Fruit fly (Drosophila melanogaster): Measurements from ENCODE around the gene trio.

Gene trio

dm6 chr3L:1034190-1034886, at the start of gene trio, which contains the start of gene CG9205:
trio (minus strand) TSS chr3L:1034875.
CG9205 (plus strand) TSS chr3L:1034697.
- no peak for TF ChIP-seq noc (tag; optimal IDR thresholded peaks at IDR 0.05)

- TF ChIP-seq noc (tag; optimal IDR thresholded peaks at IDR 0.05) = no peak
Observed at dm6 chr3L:1083323-1083722, 48.6 kb upstream of the trio start.

DNA sequence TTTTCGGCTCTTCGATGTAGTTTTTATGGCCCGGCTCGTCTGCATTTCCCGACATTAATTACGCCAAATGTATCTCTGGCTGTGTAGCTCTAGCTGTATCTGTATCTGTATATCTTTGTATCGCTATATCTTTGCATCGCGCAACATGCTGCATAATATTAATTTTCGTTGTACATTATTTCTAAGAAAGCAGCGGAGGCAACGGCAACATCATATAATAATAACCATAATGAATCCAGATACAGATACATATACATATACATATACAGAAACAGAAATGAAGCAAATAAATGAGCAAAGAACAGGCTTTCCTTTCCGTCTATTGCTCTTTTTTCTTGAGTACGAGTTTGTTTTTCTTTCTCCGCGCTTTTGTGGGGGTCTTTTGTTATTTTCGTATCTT, 48.2 kb upstream of the trio start:
- no peak for TF ChIP-seq noc (tag; optimal IDR thresholded peaks at IDR 0.05)

- no peak for TF ChIP-seq noc (tag; optimal IDR thresholded peaks at IDR 0.05)
Observed at dm6 chr3L:1078291-1078690, 43.6 kb upstream of the trio start.

- TF ChIP-seq noc (tag; optimal IDR thresholded peaks at IDR 0.05) = no peak
Observed at dm6 chr3L:1077038-1077437, 42.4 kb upstream of the trio start.

- no peak for TF ChIP-seq noc (tag; optimal IDR thresholded peaks at IDR 0.05)
Observed at dm6 chr3L:1064381-1064780, 29.7 kb upstream of the trio start.

dm6 chr3L:1062463-1062862, 27.8 kb upstream of the trio start:
- no peak for TF ChIP-seq noc (tag; optimal IDR thresholded peaks at IDR 0.05)

DNA sequence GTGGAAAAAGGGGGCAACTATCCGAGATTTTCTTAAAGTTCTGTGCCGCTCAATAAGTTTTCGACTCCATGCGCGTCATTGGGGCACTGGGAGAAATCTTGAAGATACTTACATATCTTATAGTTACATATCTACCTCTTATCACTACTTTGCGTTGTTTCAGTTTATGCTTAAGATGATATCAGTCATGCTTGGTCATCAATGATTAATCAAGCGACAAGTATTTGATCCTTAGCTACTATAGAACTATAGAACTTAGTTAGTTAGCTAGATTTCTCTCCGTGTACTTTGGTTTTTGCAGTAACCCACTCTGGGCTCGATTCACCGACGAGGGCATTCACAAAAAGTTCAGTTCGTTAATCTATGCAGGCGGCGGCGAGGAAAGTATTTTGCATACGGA, 21.3 kb upstream of the trio start:
- TF ChIP-seq noc (tag; optimal IDR thresholded peaks at IDR 0.05) = no peak

dm6 chr3L:1046436-1046835, 11.8 kb upstream of the trio start:
- no peak for TF ChIP-seq noc (tag; optimal IDR thresholded peaks at IDR 0.05)

DNA sequence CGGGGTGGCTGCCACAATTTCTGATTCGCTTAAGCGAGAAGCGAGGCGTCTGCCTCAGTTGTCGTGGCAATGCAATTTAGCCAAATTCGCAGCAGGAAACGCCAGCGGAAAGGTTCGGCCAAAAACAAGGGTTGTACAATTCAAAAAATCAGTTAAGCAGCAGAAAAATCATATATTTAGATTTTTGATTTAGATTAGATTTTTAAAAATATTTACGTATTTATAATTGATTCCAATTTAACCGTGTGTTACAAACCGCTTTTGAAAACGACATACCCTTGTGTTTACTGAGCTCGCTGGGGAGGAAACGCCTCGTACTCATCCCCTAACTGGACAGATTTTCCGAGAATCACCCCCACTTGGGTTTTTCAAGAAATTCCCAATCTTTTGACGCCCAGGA, 8.9 kb upstream of the trio start:
- no peak for TF ChIP-seq noc (tag; optimal IDR thresholded peaks at IDR 0.05)

DNA sequence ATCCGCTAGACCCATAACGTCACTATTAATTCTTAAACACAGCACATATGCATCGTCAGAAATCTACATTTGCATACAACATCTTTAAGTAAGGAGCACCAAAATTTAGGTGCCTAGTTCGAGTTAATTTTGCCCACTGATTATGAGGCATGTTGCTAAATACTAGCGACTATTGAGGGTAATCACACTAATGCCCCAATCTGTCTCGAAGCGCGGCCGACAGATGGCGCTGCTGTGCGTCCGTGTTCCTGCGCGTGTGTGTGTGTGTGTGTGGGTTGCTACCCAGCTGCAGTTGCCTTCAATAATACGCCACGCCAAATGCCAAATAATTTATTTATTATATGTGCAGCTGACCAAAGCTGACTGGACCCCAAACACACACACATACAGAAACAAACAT, 6.7 kb upstream of the trio start:
- TF ChIP-seq noc (tag; optimal IDR thresholded peaks at IDR 0.05) = no peak

DNA sequence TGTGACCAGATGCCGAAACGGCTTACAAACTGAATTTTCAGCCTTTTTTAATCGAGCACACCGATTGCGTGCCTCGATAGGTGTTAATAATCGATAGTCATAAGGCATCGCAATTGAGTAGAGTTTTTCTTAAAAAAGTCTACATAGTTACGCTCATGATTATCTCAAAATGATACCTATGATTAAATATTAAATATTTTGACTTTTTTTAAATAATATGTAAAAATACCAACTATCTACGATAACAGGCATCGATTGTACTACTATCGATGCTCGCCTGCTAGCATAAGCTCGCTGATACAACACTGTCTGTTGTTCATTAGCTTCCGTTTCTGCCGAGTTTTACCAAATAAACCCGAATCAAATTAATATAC, 199 bp upstream of the trio start:
- TF ChIP-seq noc (tag; optimal IDR thresholded peaks at IDR 0.05) = no peak

dm6 chr3L:1033688-1034087, 987 bp downstream of the trio start:
- no peak for TF ChIP-seq noc (tag; optimal IDR thresholded peaks at IDR 0.05)

dm6 chr3L:1032569-1032968, 2.1 kb downstream of the trio start:
- no peak for TF ChIP-seq noc (tag; optimal IDR thresholded peaks at IDR 0.05)

DNA sequence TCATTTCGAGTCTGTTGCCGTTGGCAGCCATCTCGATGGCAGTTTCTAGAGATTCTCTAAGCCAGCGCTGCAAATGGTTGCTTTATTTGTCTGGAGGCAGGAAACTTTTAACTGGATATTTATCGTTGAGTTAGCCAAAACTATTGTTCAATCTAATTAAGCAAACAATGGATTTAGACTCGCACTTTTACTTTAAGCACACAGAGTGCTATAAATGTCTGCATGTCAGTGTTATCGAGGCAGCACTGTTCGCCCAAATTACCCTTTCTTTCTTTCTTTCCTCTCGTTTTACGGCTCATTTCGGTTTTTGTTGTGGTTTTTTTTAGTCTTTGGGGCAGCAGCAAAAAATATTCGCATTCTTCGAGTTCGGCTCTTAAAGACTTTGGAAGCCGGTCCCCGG, 3.0 kb downstream of the trio start:
- no peak for TF ChIP-seq noc (tag; optimal IDR thresholded peaks at IDR 0.05)

- peak; percentile 36 for TF ChIP-seq noc (tag; optimal IDR thresholded peaks at IDR 0.05)
Observed at dm6 chr3L:1030908-1031545, 3.6 kb downstream of the trio start.

- peak; percentile 76 for TF ChIP-seq noc (tag; optimal IDR thresholded peaks at IDR 0.05)
Observed at dm6 chr3L:1029610-1030284, 4.9 kb downstream of the trio start.

All from whole organism, larva.